Fruit fly (Drosophila melanogaster): ENCODE data around the gene CG44325.

The CG44325 gene

DNA sequence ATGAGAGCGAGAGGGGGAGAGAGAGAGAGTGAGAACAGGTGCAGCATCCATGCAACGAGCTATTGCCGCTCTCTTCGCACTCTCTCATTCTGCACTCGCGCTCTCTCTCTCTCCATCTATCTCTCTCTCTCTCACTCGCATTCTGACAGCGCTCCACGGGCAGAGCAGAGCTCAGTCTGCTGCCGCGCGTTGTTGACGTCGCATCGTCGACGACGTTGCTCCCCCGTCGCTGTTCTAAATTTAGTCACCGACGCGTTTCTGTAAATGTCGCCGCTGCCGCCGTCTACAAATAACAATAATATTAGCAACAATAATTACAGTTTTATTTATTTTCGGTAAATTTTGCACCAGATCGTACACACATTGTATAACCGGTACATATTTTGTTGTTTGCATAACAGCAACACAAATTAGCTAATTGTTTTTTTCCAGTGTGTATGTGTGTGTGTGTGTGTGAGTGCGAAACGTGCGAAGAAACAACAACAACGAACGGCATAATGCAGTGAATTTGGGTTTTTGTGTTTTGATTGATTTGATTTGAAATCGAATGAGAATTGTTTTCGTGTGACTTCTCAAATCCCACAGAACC lies 35.7 kb downstream of the CG44325 start (continued):
- TF ChIP-seq Myb (GFP tag; optimal IDR thresholded peaks at IDR 0.05) (no peak), CG18011 (GFP tag; optimal IDR thresholded peaks at IDR 0.05) (no peak), CG32772 (GFP tag; IDR thresholded peaks at IDR 0.05) (no peak), slp2 (GFP tag; optimal IDR thresholded peaks at IDR 0.05) (no peak), Drgx (GFP tag; IDR thresholded peaks at IDR 0.05) (peak; percentile 40), ranshi (GFP tag; IDR thresholded peaks at IDR 0.05) (no peak), zfh2 (GFP tag; optimal IDR thresholded peaks at IDR 0.05) (no peak), CG6791 (GFP tag; IDR thresholded peaks at IDR 0.05; ENCODE audit: partially characterized antibody) (no peak), CG1647 (GFP tag; optimal IDR thresholded peaks at IDR 0.05) (no peak), CG9817 (tag; optimal IDR thresholded peaks at IDR 0.05) (no peak), unc-4 (GFP tag; IDR thresholded peaks at IDR 0.05; ENCODE audit: partially characterized antibody) (no peak), Hr78 (GFP tag; optimal IDR thresholded peaks at IDR 0.05) (no peak), pzg (GFP tag; optimal IDR thresholded peaks at IDR 0.05) (no peak), nom (GFP tag; optimal IDR thresholded peaks at IDR 0.05) (peak; percentile 66), nau (GFP tag; optimal IDR thresholded peaks at IDR 0.05) (no peak), lab (GFP tag; optimal IDR thresholded peaks at IDR 0.05) (peak; percentile 51), kay (GFP tag; optimal IDR thresholded peaks at IDR 0.05) (no peak), sd (tag; optimal IDR thresholded peaks at IDR 0.05) (peak; percentile 42), Hr39 (optimal IDR thresholded peaks at IDR 0.05) (no peak), caup (GFP tag; optimal IDR thresholded peaks at IDR 0.05; ENCODE audit: severe bottlenecking) (no peak), HmgZ (tag; optimal IDR thresholded peaks at IDR 0.05) (no peak), NK7.1 (GFP tag; optimal IDR thresholded peaks at IDR 0.05) (no peak), CG14014 (GFP tag; IDR thresholded peaks at IDR 0.05) (peak; percentile 31; the same call in 1 of the 2 replicates), Neu2 (GFP tag; optimal IDR thresholded peaks at IDR 0.05; ENCODE audit: borderline replicate concordance) (no peak), luna (GFP tag; optimal IDR thresholded peaks at IDR 0.05) (no peak), CG9437 (GFP tag; optimal IDR thresholded peaks at IDR 0.05) (no peak), tap (tag; optimal IDR thresholded peaks at IDR 0.05) (no peak), Nf-YA (GFP tag; IDR thresholded peaks at IDR 0.05) (no peak), Tbp (GFP tag; optimal IDR thresholded peaks at IDR 0.05) (peak; percentile 54), Kr (GFP tag; optimal IDR thresholded peaks at IDR 0.05) (peak; percentile 28), CG6683 (GFP tag; optimal IDR thresholded peaks at IDR 0.05) (no peak), chif (GFP tag; optimal IDR thresholded peaks at IDR 0.05) (no peak), CG2889 (GFP tag; IDR thresholded peaks at IDR 0.05) (no peak), pum (GFP tag; optimal IDR thresholded peaks at IDR 0.05) (no peak), CG7556 (GFP tag; optimal IDR thresholded peaks at IDR 0.05) (no peak), CG4282 (GFP tag; optimal IDR thresholded peaks at IDR 0.05) (no peak), CG6272 (GFP tag; IDR thresholded peaks at IDR 0.05) (no peak), fru (optimal IDR thresholded peaks at IDR 0.05) (no peak), CG11093 (GFP tag; IDR thresholded peaks at IDR 0.05) (no peak), az2 (GFP tag; optimal IDR thresholded peaks at IDR 0.05) (peak; percentile 17), phol (tag; optimal IDR thresholded peaks at IDR 0.05) (peak; percentile 44), yki (optimal IDR thresholded peaks at IDR 0.05) (peak; percentile 84), Atf-2 (GFP tag; optimal IDR thresholded peaks at IDR 0.05) (no peak), CG11560 (tag; IDR thresholded peaks at IDR 0.05) (no peak), amos (GFP tag; IDR thresholded peaks at IDR 0.05; ENCODE audit: partially characterized antibody) (peak; percentile 33; the same call in 1 of the 2 replicates), fu2 (GFP tag; optimal IDR thresholded peaks at IDR 0.05) (no peak), CG6813 (GFP tag; optimal IDR thresholded peaks at IDR 0.05) (no peak), abd-A (tag; optimal IDR thresholded peaks at IDR 0.05) (no peak), CG9797 (GFP tag; optimal IDR thresholded peaks at IDR 0.05) (no peak), CG18476 (GFP tag; optimal IDR thresholded peaks at IDR 0.05) (no peak), gsb-n (tag; optimal IDR thresholded peaks at IDR 0.05) (no peak)

Data from whole organism, embryonic.